Worm (Caenorhabditis elegans): ENCODE data around the gene dpy-3.

DNA sequence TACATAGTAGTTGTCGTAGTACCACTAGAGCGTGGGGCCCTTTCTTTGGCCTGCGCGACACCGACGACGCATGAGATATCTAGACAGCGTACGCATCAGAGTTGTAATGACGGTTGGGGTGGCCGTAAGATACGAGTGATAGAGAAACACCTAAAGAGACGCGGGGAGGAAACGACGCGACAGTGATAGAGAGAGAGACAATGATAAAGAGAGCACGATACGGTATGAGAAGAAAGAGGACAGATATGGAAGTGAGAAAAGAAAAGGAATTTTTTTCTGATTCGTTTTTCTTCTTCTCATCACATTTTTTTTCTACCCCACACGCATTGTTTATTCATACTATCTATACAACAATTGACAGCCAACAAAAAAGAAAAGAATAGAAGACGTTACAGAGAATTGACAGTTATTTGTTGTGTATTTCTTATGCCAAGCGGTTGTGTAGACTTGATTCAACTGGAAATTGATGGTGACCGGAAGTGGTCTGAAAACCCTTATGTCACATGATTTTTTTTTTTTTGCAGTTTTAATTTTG, 33.0 kb upstream of the dpy-3 start:
- no peak for TF ChIP-seq ceh-32 (tag; optimal IDR thresholded peaks at IDR 0.05; ENCODE audit: poor library complexity)
- TF ChIP-seq hif-1 (tag; optimal IDR thresholded peaks at IDR 0.05): no peak
- no peak for TF ChIP-seq duxl-1 (tag; optimal IDR thresholded peaks at IDR 0.05; ENCODE audit: poor library complexity)
- no peak for TF ChIP-seq jun-1 (tag; optimal IDR thresholded peaks at IDR 0.05)
- no peak for TF ChIP-seq nhr-76 (tag; optimal IDR thresholded peaks at IDR 0.05)
- TF ChIP-seq ama-1 (optimal IDR thresholded peaks at IDR 0.05): no peak
- TF ChIP-seq unc-62 (GFP tag; optimal IDR thresholded peaks at IDR 0.05 in 1 of 2): no peak
- TF ChIP-seq unc-62 (tag; optimal IDR thresholded peaks at IDR 0.05): no peak
- TF ChIP-seq R02D3.7 (tag; optimal IDR thresholded peaks at IDR 0.05): no peak
- TF ChIP-seq mdt-29 (GFP tag; IDR thresholded peaks at IDR 0.05): no peak
- TF ChIP-seq php-3 (GFP tag; IDR thresholded peaks at IDR 0.05): no peak
- TF ChIP-seq ztf-11 (tag; optimal IDR thresholded peaks at IDR 0.05): no peak
- TF ChIP-seq lir-3 (tag; optimal IDR thresholded peaks at IDR 0.05): no peak

All from whole organism, L4 larva.